Worm (Caenorhabditis elegans) whole organism, L4 larva: Measurements from ENCODE around the gene abcx-1.

ENCODE experiments used
- Y75B8A.6 ChIP-seq: fragments of 200-800 bp; sonication (Bioruptor generic); IDR thresholded peaks from 2 replicates; pipeline ENCODE4 v1.3.6; 2022; ENCODE audit warnings: missing genetic modification reagents, missing genetic modification characterization, missing compliant biosample characterization
- dmd-9 ChIP-seq: fragments of 200-800 bp; sonication (Bioruptor generic); IDR thresholded peaks from 2 replicates; pipeline ENCODE4 v1.3.6; 2022; ENCODE audit warnings: missing genetic modification reagents, missing genetic modification characterization, missing compliant biosample characterization
- hlh-30 ChIP-seq: sonication (generic microtip); optimal IDR thresholded peaks from 2 replicates; lab custom pipeline; 2017; ENCODE audit warnings: antibody characterized with exemption, mild to moderate bottlenecking, missing genetic modification characterization, missing compliant biosample characterization; ENCODE audit not compliant: insufficient read depth
- lim-7 ChIP-seq: fragments of 200-800 bp; sonication (Bioruptor generic); IDR thresholded peaks from 2 replicates; pipeline ENCODE4 v1.3.6; 2022; ENCODE audit warnings: missing genetic modification characterization, missing compliant biosample characterization
- lin-39 ChIP-seq: fragments of 150-350 bp; optimal IDR thresholded peaks from 2 replicates; lab custom pipeline; 2014; ENCODE audit warnings: missing biosample characterization, missing genetic modification reagents, missing genetic modification characterization
- nhr-111 ChIP-seq: fragments of 200-800 bp; sonication (Bioruptor generic); optimal IDR thresholded peaks from 2 replicates; lab custom pipeline; 2018; ENCODE audit warnings: mild to moderate bottlenecking, missing genetic modification characterization, missing compliant biosample characterization
- spr-1 ChIP-seq: sonication (generic microtip); optimal IDR thresholded peaks from 2 replicates; lab custom pipeline; 2016; ENCODE audit warnings: mild to moderate bottlenecking, missing genetic modification characterization, missing compliant biosample characterization
- tag-97 ChIP-seq: fragments of 200-800 bp; sonication (Bioruptor generic); IDR thresholded peaks from 2 replicates; pipeline ENCODE4 v1.3.6; 2022; ENCODE audit warnings: missing genetic modification characterization, missing compliant biosample characterization
- unc-39 ChIP-seq: sonication (generic microtip); optimal IDR thresholded peaks from 2 replicates; lab custom pipeline; 2017; ENCODE audit warnings: missing biosample characterization, missing genetic modification characterization
- unc-62 ChIP-seq, 3 experiments: fragments of 150-350 bp in 1 of 3; sonication (generic microtip); optimal IDR thresholded peaks in 2 of 3; peaks in 1 of 3; 1 replicate in 1 of 3; 2 replicates in 2 of 3; lab custom pipeline; 2014 to 2017; ENCODE audit warnings: missing biosample characterization in 3 of 3, missing genetic modification characterization in 3 of 3, missing genetic modification reagents in 3 of 3, missing genotype in 1 of 3
- zag-1 ChIP-seq: fragments of 150-350 bp; optimal IDR thresholded peaks from 2 replicates; lab custom pipeline; 2014; ENCODE audit warnings: missing biosample characterization, missing genetic modification characterization

ce11 chrII:6521316-6521715 lies 10.6 kb upstream of the abcx-1 start, which contains the start of gene toe-2:
- TF ChIP-seq spr-1 (tag; lab: Kevin White, UChicago) (no peak), lin-39 (tag; lab: Kevin White, UChicago) (no peak), unc-62 (GFP tag; optimal IDR thresholded peaks at IDR 0.05 in 1 of 2; lab: Kevin White, UChicago) (no peak), unc-62 (tag; optimal IDR thresholded peaks at IDR 0.05; lab: Kevin White, UChicago) (no peak), zag-1 (tag; lab: Kevin White, UChicago) (no peak), nhr-111 (no peak), tag-97 (GFP tag; lab: Robert Waterston, UW) (no peak), lim-7 (GFP tag; lab: Robert Waterston, UW) (no peak), unc-39 (tag; lab: Kevin White, UChicago) (no peak), dmd-9 (GFP tag; lab: Robert Waterston, UW) (no peak), hlh-30 (tag; lab: Kevin White, UChicago) (no peak), Y75B8A.6 (GFP tag; lab: Robert Waterston, UW) (no peak)
